Worm (Caenorhabditis elegans): ENCODE results near the gene lgg-3.

The lgg-3 gene

ce11 chrIII:5653692-5654105 is 44.1 kb downstream of the lgg-3 start (continued):
- no peak for TF ChIP-seq atf-7 (tag; optimal IDR thresholded peaks at IDR 0.05)
- no peak for TF ChIP-seq ceh-40 (GFP tag; IDR thresholded peaks at IDR 0.05)
- TF ChIP-seq B0019.2 (GFP tag; conservative IDR thresholded peaks at IDR 0.05), result no peak
- peak; percentile 92 for TF ChIP-seq hmg-1.2 (GFP tag; IDR thresholded peaks at IDR 0.05)
- TF ChIP-seq ceh-91 (GFP tag; IDR thresholded peaks at IDR 0.05), result no peak
- TF ChIP-seq egrh-3 (GFP tag; IDR thresholded peaks at IDR 0.05), result no peak
- no peak for TF ChIP-seq Y79H2A.3 (GFP tag; conservative IDR thresholded peaks at IDR 0.05)
- TF ChIP-seq zim-3 (tag; optimal IDR thresholded peaks at IDR 0.05), result no peak
- TF ChIP-seq B0035.1 (tag; optimal IDR thresholded peaks at IDR 0.05), result no peak
- peak; percentile 96 for TF ChIP-seq snpc-4 (GFP tag; optimal IDR thresholded peaks at IDR 0.05)
- TF ChIP-seq snpc-4 (tag; optimal IDR thresholded peaks at IDR 0.05), result peak; percentile 94 to 99 (median 98)
- peak; percentile 53 for TF ChIP-seq repo-1 (tag; optimal IDR thresholded peaks at IDR 0.05)
- TF ChIP-seq F10E7.11 (tag; optimal IDR thresholded peaks at IDR 0.05), result no peak
- 0 out of 2 replicates have a peak, but pooled peaks have one; percentile 37 for TF ChIP-seq egl-44 (GFP tag; IDR thresholded peaks at IDR 0.05)
- TF ChIP-seq ekl-4 (GFP tag; IDR thresholded peaks at IDR 0.05), result peak; percentile 24; the same call in 1 of the 2 replicates
- TF ChIP-seq snpc-1.1 (tag; optimal IDR thresholded peaks at IDR 0.05; ENCODE audit: insufficient read depth), result peak; percentile 97
- TF ChIP-seq bed-2 (GFP tag; IDR thresholded peaks at IDR 0.05), result no peak
- peak; percentile 96 for TF ChIP-seq snpc-1.3 (tag; optimal IDR thresholded peaks at IDR 0.05; ENCODE audit: insufficient read depth)
- peak; percentile 37 for TF ChIP-seq unc-130 (GFP tag; optimal IDR thresholded peaks at IDR 0.05)
- TF ChIP-seq mcd-1 (GFP tag; IDR thresholded peaks at IDR 0.05), result peak; percentile 87
- peak; percentile 97 for TF ChIP-seq snpc-3.4 (tag; optimal IDR thresholded peaks at IDR 0.05)
- TF ChIP-seq ztf-28 (GFP tag; IDR thresholded peaks at IDR 0.05), result no peak
- no peak for TF ChIP-seq F52B5.7 (tag; optimal IDR thresholded peaks at IDR 0.05)
- no peak for TF ChIP-seq nhr-179 (tag; optimal IDR thresholded peaks at IDR 0.05)
- TF ChIP-seq hlh-12 (tag; optimal IDR thresholded peaks at IDR 0.05), result no peak
- TF ChIP-seq dpl-1 (GFP tag; optimal IDR thresholded peaks at IDR 0.05), result no peak
- no peak for TF ChIP-seq nhr-27 (tag; optimal IDR thresholded peaks at IDR 0.05)
- TF ChIP-seq ztf-22 (GFP tag; optimal IDR thresholded peaks at IDR 0.05), result no peak
- no peak for TF ChIP-seq F55B11.4 (tag; optimal IDR thresholded peaks at IDR 0.05; ENCODE audit: borderline replicate concordance, insufficient read depth)
- no peak for TF ChIP-seq Y95B8A.8 (GFP tag; IDR thresholded peaks at IDR 0.05)
- no peak for TF ChIP-seq cebp-1 (GFP tag; IDR thresholded peaks at IDR 0.05)
- no peak for TF ChIP-seq cebp-1 (tag; optimal IDR thresholded peaks at IDR 0.05)
- no peak for TF ChIP-seq F57C9.4 (tag; optimal IDR thresholded peaks at IDR 0.05)
- no peak for TF ChIP-seq nhr-120 (GFP tag; IDR thresholded peaks at IDR 0.05)
- peak; percentile 88 for TF ChIP-seq B0336.3 (GFP tag; IDR thresholded peaks at IDR 0.05)
- no peak for TF ChIP-seq tlf-1 (GFP tag; optimal IDR thresholded peaks at IDR 0.05)
- TF ChIP-seq C06A6.2 (GFP tag; conservative IDR thresholded peaks at IDR 0.05), result no peak
- peak; percentile 59 for TF ChIP-seq athp-1 (tag; optimal IDR thresholded peaks at IDR 0.05)
- peak; percentile 68 for TF ChIP-seq xnd-1 (tag; optimal IDR thresholded peaks at IDR 0.05)
- peak; percentile 70 for TF ChIP-seq ZK185.1 (tag; optimal IDR thresholded peaks at IDR 0.05; ENCODE audit: poor library complexity, severe bottlenecking)
- TF ChIP-seq F37B4.10 (GFP tag; IDR thresholded peaks at IDR 0.05), result no peak
- TF ChIP-seq F57A8.1 (GFP tag; optimal IDR thresholded peaks at IDR 0.05), result no peak
- TF ChIP-seq hlh-26 (GFP tag; conservative IDR thresholded peaks at IDR 0.05), result no peak
- TF ChIP-seq sptf-2 (GFP tag; optimal IDR thresholded peaks at IDR 0.05), result no peak
- TF ChIP-seq ceh-58 (GFP tag; IDR thresholded peaks at IDR 0.05), result no peak
- no peak for TF ChIP-seq nfya-1 (tag; optimal IDR thresholded peaks at IDR 0.05; ENCODE audit: borderline replicate concordance, insufficient read depth)
- TF ChIP-seq K11D2.4 (GFP tag; IDR thresholded peaks at IDR 0.05), result no peak
- no peak for TF ChIP-seq mel-28 (tag; optimal IDR thresholded peaks at IDR 0.05; ENCODE audit: borderline replicate concordance)
- no peak for TF ChIP-seq ceh-79 (tag; optimal IDR thresholded peaks at IDR 0.05)

All from whole organism, young adult.